Worm (Caenorhabditis elegans): ENCODE results near the gene gst-37.

Gene gst-37

ce11 chrV:1921321-1921720 is at the start of gene gst-37:
Gene gst-37 (plus strand): TSS chrV:1921621.
- TF ChIP-seq ceh-16 (tag; optimal IDR thresholded peaks at IDR 0.05) (no peak), ztf-1 (GFP tag; conservative IDR thresholded peaks at IDR 0.05) (no peak), R02D3.7 (tag; optimal IDR thresholded peaks at IDR 0.05) (no peak), lin-11 (tag; optimal IDR thresholded peaks at IDR 0.05) (no peak), lin-13 (GFP tag; optimal IDR thresholded peaks at IDR 0.05) (no peak), nhr-11 (tag; optimal IDR thresholded peaks at IDR 0.05) (no peak), C34F6.9 (tag; optimal IDR thresholded peaks at IDR 0.05) (no peak), nhr-12 (tag; optimal IDR thresholded peaks at IDR 0.05) (no peak), aly-2 (tag; optimal IDR thresholded peaks at IDR 0.05) (no peak), peb-1 (tag; optimal IDR thresholded peaks at IDR 0.05) (no peak), lin-39 (tag; optimal IDR thresholded peaks at IDR 0.05) (no peak), nhr-237 (tag; optimal IDR thresholded peaks at IDR 0.05) (no peak), lsy-2 (tag; optimal IDR thresholded peaks at IDR 0.05) (no peak), ama-1 (optimal IDR thresholded peaks at IDR 0.05) (no peak), nhr-6 (tag; optimal IDR thresholded peaks at IDR 0.05) (no peak), Y55F3AM.14 (GFP tag; optimal IDR thresholded peaks at IDR 0.05) (no peak), sem-4 (tag; optimal IDR thresholded peaks at IDR 0.05) (no peak), nhr-77 (tag; optimal IDR thresholded peaks at IDR 0.05) (no peak), skn-1 (tag; optimal IDR thresholded peaks at IDR 0.05) (no peak), fos-1 (tag; optimal IDR thresholded peaks at IDR 0.05) (no peak)

- no peak for TF ChIP-seq blmp-1 (tag; optimal IDR thresholded peaks at IDR 0.05; ENCODE audit: insufficient read depth)
- peak; percentile 67 for TF ChIP-seq gmeb-1 (tag; optimal IDR thresholded peaks at IDR 0.05)
- TF ChIP-seq mdl-1 (tag; optimal IDR thresholded peaks at IDR 0.05) = peak in 1 of 2 experiments; percentile 80
- TF ChIP-seq R02D3.7 (tag; optimal IDR thresholded peaks at IDR 0.05) = no peak
- TF ChIP-seq unc-62 (GFP tag; optimal IDR thresholded peaks at IDR 0.05) = no peak
- TF ChIP-seq Y55F3AM.14 (GFP tag; optimal IDR thresholded peaks at IDR 0.05) = peak; percentile 72
- TF ChIP-seq C34F6.9 (tag; optimal IDR thresholded peaks at IDR 0.05) = peak; percentile 98
- no peak for TF ChIP-seq nhr-10 (tag; optimal IDR thresholded peaks at IDR 0.05)
- no peak for TF ChIP-seq ztf-11 (tag; optimal IDR thresholded peaks at IDR 0.05)
- TF ChIP-seq unc-39 (tag; optimal IDR thresholded peaks at IDR 0.05) = no peak
- peak; percentile 93 for TF ChIP-seq nhr-129 (tag; optimal IDR thresholded peaks at IDR 0.05)
- TF ChIP-seq peb-1 (tag; optimal IDR thresholded peaks at IDR 0.05) = no peak
- peak; percentile 84 for TF ChIP-seq lin-11 (tag; optimal IDR thresholded peaks at IDR 0.05)
- no peak for TF ChIP-seq nhr-77 (tag; optimal IDR thresholded peaks at IDR 0.05)
- peak; percentile 84 for TF ChIP-seq fos-1 (tag; optimal IDR thresholded peaks at IDR 0.05)
- TF ChIP-seq sma-9 (GFP tag; optimal IDR thresholded peaks at IDR 0.05) = peak; percentile 70
- TF ChIP-seq sma-9 (tag; optimal IDR thresholded peaks at IDR 0.05) = no peak
- no peak for TF ChIP-seq elt-1 (tag; optimal IDR thresholded peaks at IDR 0.05)
- peak; percentile 40 for TF ChIP-seq ztf-4 (tag; optimal IDR thresholded peaks at IDR 0.05)
- TF ChIP-seq nhr-12 (tag; optimal IDR thresholded peaks at IDR 0.05) = no peak
- peak; percentile 10 for TF ChIP-seq skn-1 (tag; optimal IDR thresholded peaks at IDR 0.05)
- TF ChIP-seq ama-1 (optimal IDR thresholded peaks at IDR 0.05) = no peak
- TF ChIP-seq lin-13 (GFP tag; optimal IDR thresholded peaks at IDR 0.05) = peak; percentile 94
- TF ChIP-seq mab-5 (tag; optimal IDR thresholded peaks at IDR 0.05) = peak; percentile 66
- TF ChIP-seq ceh-82 (tag; optimal IDR thresholded peaks at IDR 0.05) = no peak
- TF ChIP-seq ZK546.5 (tag; optimal IDR thresholded peaks at IDR 0.05) = no peak
- no peak for TF ChIP-seq aly-2 (tag; optimal IDR thresholded peaks at IDR 0.05)
- no peak for TF ChIP-seq ztf-1 (GFP tag; conservative IDR thresholded peaks at IDR 0.05)
- no peak for TF ChIP-seq nhr-11 (tag; optimal IDR thresholded peaks at IDR 0.05)
- TF ChIP-seq lin-39 (tag; optimal IDR thresholded peaks at IDR 0.05) = no peak
- peak; percentile 65 for TF ChIP-seq sma-3 (GFP tag; optimal IDR thresholded peaks at IDR 0.05)
- no peak for TF ChIP-seq dmd-4 (tag; optimal IDR thresholded peaks at IDR 0.05)
- TF ChIP-seq ceh-16 (tag; optimal IDR thresholded peaks at IDR 0.05) = no peak
- TF ChIP-seq nhr-21 (tag; optimal IDR thresholded peaks at IDR 0.05) = peak; percentile 67
- peak; percentile 26 for TF ChIP-seq nhr-25 (tag; optimal IDR thresholded peaks at IDR 0.05)
- no peak for TF ChIP-seq elt-3 (tag; optimal IDR thresholded peaks at IDR 0.05)
- no peak for TF ChIP-seq nhr-237 (tag; optimal IDR thresholded peaks at IDR 0.05)
- peak; percentile 54 to 91 for TF ChIP-seq lsy-2 (tag; optimal IDR thresholded peaks at IDR 0.05)
- TF ChIP-seq mbf-1 (tag; optimal IDR thresholded peaks at IDR 0.05) = no peak
- peak; percentile 93 for TF ChIP-seq crh-2 (tag; optimal IDR thresholded peaks at IDR 0.05)
- no peak for TF ChIP-seq alr-1 (tag; optimal IDR thresholded peaks at IDR 0.05)
- TF ChIP-seq egl-27 (tag; optimal IDR thresholded peaks at IDR 0.05) = peak; percentile 75
- peak; percentile 97 for TF ChIP-seq unc-55 (GFP tag; optimal IDR thresholded peaks at IDR 0.05)
- peak; percentile 51 for TF ChIP-seq nhr-6 (tag; optimal IDR thresholded peaks at IDR 0.05)
- TF ChIP-seq zag-1 (tag; optimal IDR thresholded peaks at IDR 0.05) = peak; percentile 96
- TF ChIP-seq nhr-23 (tag; optimal IDR thresholded peaks at IDR 0.05) = no peak
- TF ChIP-seq sem-4 (tag; optimal IDR thresholded peaks at IDR 0.05) = peak; percentile 71
- TF ChIP-seq snpc-4 (tag; optimal IDR thresholded peaks at IDR 0.05) = peak; percentile 65
- peak; percentile 87 for TF ChIP-seq F13H6.1 (tag; optimal IDR thresholded peaks at IDR 0.05)
Measured at ce11 chrV:1871768-1872296, 49.6 kb upstream of the gst-37 start, which contains the start of the genes T10B5.4 and cct-7. Gene T10B5.4 (minus strand): TSS chrV:1871807. Gene cct-7 (plus strand): TSS chrV:1872246.
